Worm (Caenorhabditis elegans) whole organism, late embryonic: ENCODE data around the gene ubl-1.

Experiments
- T23F11.4 ChIP-seq: fragments of 200-800 bp; sonication (Bioruptor generic); optimal IDR thresholded peaks from 2 replicates; lab custom pipeline; 2018; ENCODE audit warnings: mild to moderate bottlenecking, missing genetic modification characterization, missing compliant biosample characterization
- ama-1 ChIP-seq: fragments of 150-350 bp; optimal IDR thresholded peaks from 2 replicates; lab custom pipeline; 2014
- ceh-30 ChIP-seq: fragments of 150-350 bp; optimal IDR thresholded peaks from 2 replicates; lab custom pipeline; 2014; ENCODE audit warnings: missing biosample characterization, missing genetic modification characterization
- fkh-10 ChIP-seq: fragments of 150-350 bp; optimal IDR thresholded peaks from 2 replicates; lab custom pipeline; 2014; ENCODE audit warnings: missing biosample characterization, missing genetic modification reagents, missing genetic modification characterization
- hlh-13 ChIP-seq: fragments of 200-800 bp; sonication (Bioruptor generic); optimal IDR thresholded peaks from 2 replicates; lab custom pipeline; 2018; ENCODE audit warnings: mild to moderate bottlenecking, missing genetic modification characterization, missing compliant biosample characterization
- pha-4 ChIP-seq: fragments of 150-350 bp; optimal IDR thresholded peaks from 2 replicates; lab custom pipeline; 2018; ENCODE audit warnings: missing biosample characterization, missing genetic modification reagents, missing genetic modification characterization

ce11 chrIII:3037346-3037745 is 30.8 kb upstream of the ubl-1 start:
- TF ChIP-seq pha-4 (tag; lab: Kevin White, UChicago) (no peak), hlh-13 (no peak), T23F11.4 (no peak), fkh-10 (GFP tag; lab: Kevin White, UChicago) (no peak), ceh-30 (no peak), ama-1 (lab: Kevin White, UChicago) (no peak)
